Worm (Caenorhabditis elegans) whole organism, L4/young adult: ENCODE measurements around the gene pie-1.
"Not testable (repeated sequence)": the region's sequence is repeated elsewhere in the genome, so short reads cannot be mapped to it uniquely, and the experiment has no call there.

Source experiments
- W03F9.2 ChIP-seq: fragments of 150-350 bp; optimal IDR thresholded peaks from 2 replicates; lab custom pipeline; 2014; ENCODE audit warnings: missing biosample characterization, missing genetic modification characterization
- dao-5 ChIP-seq: sonication (generic microtip); optimal IDR thresholded peaks from 2 replicates; lab custom pipeline; 2016; ENCODE audit warnings: missing genotype, missing genetic modification characterization, moderate library complexity, missing compliant biosample characterization
- him-1 ChIP-seq: sonication (generic microtip); optimal IDR thresholded peaks from 2 replicates; lab custom pipeline; 2016; ENCODE audit warnings: missing genotype, missing genetic modification reagents, missing genetic modification characterization, missing compliant biosample characterization

The pie-1 gene

ce11 chrIII:12426558-12426957, at the start of gene pie-1:
TSS of gene pie-1 (plus strand) at chrIII:12426893.
- TF ChIP-seq him-1 (no peak), dao-5 (tag; lab: Kevin White, UChicago) (no peak), W03F9.2 (no peak)

ce11 chrIII:12377198-12377662, 49.5 kb upstream of the pie-1 start, which contains the start of gene pph-4.2:
TSS of gene pph-4.2 (minus strand) at chrIII:12377248.
- no peak for TF ChIP-seq him-1
- peak; percentile 9 for TF ChIP-seq W03F9.2

- TF ChIP-seq dao-5 (tag; lab: Kevin White, UChicago); W03F9.2; him-1: not testable (repeated sequence)
Measured at ce11 chrIII:12383709-12384108, 43.0 kb upstream of the pie-1 start, which contains the start of gene Y49E10.4. TSS of gene Y49E10.4 (minus strand) at chrIII:12383809.

ce11 chrIII:12386597-12386996, 40.1 kb upstream of the pie-1 start, which contains the start of gene Y49E10.30:
TSS of gene Y49E10.30 (plus strand) at chrIII:12386897.
- TF ChIP-seq him-1; dao-5 (tag; lab: Kevin White, UChicago); W03F9.2: not testable (repeated sequence)

ce11 chrIII:12388106-12388505, 38.6 kb upstream of the pie-1 start:
- TF ChIP-seq W03F9.2 (no peak), him-1 (no peak), dao-5 (tag; lab: Kevin White, UChicago) (no peak)

- no peak for TF ChIP-seq him-1
- no peak for TF ChIP-seq dao-5 (tag; lab: Kevin White, UChicago)
- no peak for TF ChIP-seq W03F9.2
Measured at ce11 chrIII:12395085-12395484, 31.6 kb upstream of the pie-1 start, which contains the start of gene Y49E10.10. TSS of gene Y49E10.10 (plus strand) at chrIII:12395465.

- TF ChIP-seq him-1 (no peak), dao-5 (tag; lab: Kevin White, UChicago) (no peak), W03F9.2 (no peak)
Measured at ce11 chrIII:12398468-12398867, 28.2 kb upstream of the pie-1 start.

- TF ChIP-seq dao-5 (tag; lab: Kevin White, UChicago) (no peak), him-1 (no peak), W03F9.2 (no peak)
Measured at ce11 chrIII:12399709-12400108, 27.0 kb upstream of the pie-1 start.

ce11 chrIII:12410304-12410703, 16.4 kb upstream of the pie-1 start:
- TF ChIP-seq dao-5 (tag; lab: Kevin White, UChicago), result no peak
- no peak for TF ChIP-seq W03F9.2
- TF ChIP-seq him-1, result no peak

- TF ChIP-seq dao-5 (tag; lab: Kevin White, UChicago) (no peak), him-1 (no peak), W03F9.2 (no peak)
Measured at ce11 chrIII:12411059-12411458, 15.6 kb upstream of the pie-1 start.

ce11 chrIII:12411668-12412067, 15.0 kb upstream of the pie-1 start:
- no peak for TF ChIP-seq dao-5 (tag; lab: Kevin White, UChicago)
- no peak for TF ChIP-seq him-1
- TF ChIP-seq W03F9.2, result no peak

- TF ChIP-seq him-1 (no peak), W03F9.2 (no peak), dao-5 (tag; lab: Kevin White, UChicago) (no peak)
Measured at ce11 chrIII:12414533-12414932, 12.2 kb upstream of the pie-1 start.

ce11 chrIII:12420256-12420655, 6.4 kb upstream of the pie-1 start:
- no peak for TF ChIP-seq dao-5 (tag; lab: Kevin White, UChicago)
- no peak for TF ChIP-seq him-1
- no peak for TF ChIP-seq W03F9.2

- TF ChIP-seq dao-5 (tag; lab: Kevin White, UChicago) (no peak), W03F9.2 (no peak), him-1 (no peak)
Measured at ce11 chrIII:12421708-12422107, 5.0 kb upstream of the pie-1 start, which contains the start of gene tat-1. TSS of gene tat-1 (minus strand) at chrIII:12421718.

ce11 chrIII:12424066-12424465, 2.6 kb upstream of the pie-1 start:
- TF ChIP-seq dao-5 (tag; lab: Kevin White, UChicago), result no peak
- peak; percentile 15 for TF ChIP-seq W03F9.2
- TF ChIP-seq him-1, result no peak

- TF ChIP-seq W03F9.2 (no peak), dao-5 (tag; lab: Kevin White, UChicago) (no peak), him-1 (no peak)
Measured at ce11 chrIII:12424663-12425062, 2.0 kb upstream of the pie-1 start.
